Worm (Caenorhabditis elegans) whole organism, L1 larva: ENCODE data around the gene mca-2.

Experiments
- Y116A8C.19 ChIP-seq: sonication (generic microtip); optimal IDR thresholded peaks from 2 replicates; lab custom pipeline; 2016; ENCODE audit warnings: missing compliant biosample characterization, missing genetic modification characterization, borderline replicate concordance
- alr-1 ChIP-seq: fragments of 200-800 bp; sonication (Bioruptor generic); optimal IDR thresholded peaks from 2 replicates; lab custom pipeline; 2018; ENCODE audit warnings: borderline replicate concordance, mild to moderate bottlenecking, missing genetic modification characterization, missing compliant biosample characterization
- ama-1 ChIP-seq: fragments of 150-350 bp; optimal IDR thresholded peaks from 2 replicates; lab custom pipeline; 2014
- egl-27 ChIP-seq, 2 experiments: fragments of 150-350 bp in 1 of 2; sonication (generic microtip); optimal IDR thresholded peaks; 3 replicates each; lab custom pipeline; 2017 to 2018; ENCODE audit warnings: missing biosample characterization in 2 of 2, missing genetic modification characterization in 2 of 2, missing genetic modification reagents in 2 of 2
- elt-2 ChIP-seq: sonication (generic microtip); optimal IDR thresholded peaks from 2 replicates; lab custom pipeline; 2016; ENCODE audit warnings: missing genetic modification characterization, mild to moderate bottlenecking, inconsistent platforms, missing compliant biosample characterization, missing genetic modification reagents
- fkh-4 ChIP-seq: sonication (generic microtip); optimal IDR thresholded peaks from 2 replicates; lab custom pipeline; 2016; ENCODE audit warnings: missing compliant biosample characterization, missing genetic modification characterization, borderline replicate concordance
- fos-1 ChIP-seq: fragments of 150-350 bp; optimal IDR thresholded peaks from 2 replicates; lab custom pipeline; 2014; ENCODE audit warnings: missing biosample characterization, missing genetic modification characterization
- lir-3 ChIP-seq: sonication (generic microtip); optimal IDR thresholded peaks from 2 replicates; lab custom pipeline; 2016; ENCODE audit warnings: mild to moderate bottlenecking, missing genetic modification characterization, moderate library complexity, missing compliant biosample characterization; ENCODE audit not compliant: poor library complexity
- mdl-1 ChIP-seq, 2 experiments: fragments of 150-350 bp; optimal IDR thresholded peaks; 2 replicates each; lab custom pipeline; 2014 to 2017; ENCODE audit warnings: missing biosample characterization in 2 of 2, missing genetic modification characterization in 2 of 2, inconsistent platforms in 1 of 2
- rnt-1 ChIP-seq: sonication (generic microtip); optimal IDR thresholded peaks from 2 replicates; lab custom pipeline; 2016; ENCODE audit warnings: mild to moderate bottlenecking, missing genetic modification characterization, moderate library complexity, missing compliant biosample characterization
- tbx-2 ChIP-seq: sonication (generic microtip); optimal IDR thresholded peaks from 2 replicates; lab custom pipeline; 2016; ENCODE audit warnings: missing genetic modification characterization, missing compliant biosample characterization
- zip-4 ChIP-seq: fragments of 200-800 bp; sonication (Bioruptor generic); optimal IDR thresholded peaks from 2 replicates; lab custom pipeline; 2018; ENCODE audit warnings: mild to moderate bottlenecking, missing genetic modification characterization, moderate library complexity, missing compliant biosample characterization

- TF ChIP-seq tbx-2 (no peak), rnt-1 (tag; lab: Kevin White, UChicago) (peak; percentile 19), mdl-1 (tag; optimal IDR thresholded peaks at IDR 0.05; lab: Kevin White, UChicago) (no peak), fos-1 (tag; lab: Kevin White, UChicago) (no peak), alr-1 (no peak), ama-1 (lab: Kevin White, UChicago) (no peak), elt-2 (tag; lab: Kevin White, UChicago) (no peak), lir-3 (tag; lab: Kevin White, UChicago) (no peak), fkh-4 (no peak), zip-4 (no peak), Y116A8C.19 (no peak), egl-27 (tag; optimal IDR thresholded peaks at IDR 0.05; lab: Kevin White, UChicago) (no peak)
Measured at ce11 chrIV:2136607-2137006, 52.8 kb downstream of the mca-2 start, which contains the start of gene test-1.
